Worm (Caenorhabditis elegans) whole organism, late embryonic: ENCODE measurements around the gene dhp-2.

Experiments
- ama-1 ChIP-seq: fragments of 150-350 bp; optimal IDR thresholded peaks from 2 replicates; lab custom pipeline; 2014
- ceh-14 ChIP-seq: sonication (generic microtip); optimal IDR thresholded peaks from 2 replicates; lab custom pipeline; 2016; ENCODE audit warnings: missing genotype, missing genetic modification characterization, missing compliant biosample characterization
- ceh-9 ChIP-seq: sonication (generic microtip); optimal IDR thresholded peaks from 2 replicates; lab custom pipeline; 2016; ENCODE audit warnings: mild to moderate bottlenecking, missing genetic modification characterization, inconsistent platforms, missing compliant biosample characterization
- dve-1 ChIP-seq: sonication (generic microtip); optimal IDR thresholded peaks from 2 replicates; lab custom pipeline; 2017; ENCODE audit warnings: antibody characterized with exemption, mild to moderate bottlenecking, missing genetic modification characterization, missing compliant biosample characterization
- elt-4 ChIP-seq: sonication (generic microtip); optimal IDR thresholded peaks from 2 replicates; lab custom pipeline; 2016; ENCODE audit warnings: missing genetic modification characterization, missing compliant biosample characterization
- gmeb-2 ChIP-seq: sonication (generic microtip); optimal IDR thresholded peaks from 2 replicates; lab custom pipeline; 2016; ENCODE audit warnings: missing genetic modification characterization, inconsistent platforms, missing compliant biosample characterization
- lin-11 ChIP-seq: fragments of 200-800 bp; sonication (Bioruptor generic); optimal IDR thresholded peaks from 2 replicates; lab custom pipeline; 2018; ENCODE audit warnings: mild to moderate bottlenecking, missing genetic modification characterization, missing compliant biosample characterization
- nfya-1 ChIP-seq: sonication (generic microtip); optimal IDR thresholded peaks from 2 replicates; lab custom pipeline; 2017; ENCODE audit warnings: missing genetic modification characterization, mild to moderate bottlenecking, missing compliant biosample characterization, antibody characterized with exemption, moderate library complexity
- nhr-11 ChIP-seq: fragments of 150-350 bp; optimal IDR thresholded peaks from 2 replicates; lab custom pipeline; 2014; ENCODE audit warnings: missing biosample characterization, missing genetic modification characterization
- odd-2 ChIP-seq: sonication (generic microtip); optimal IDR thresholded peaks from 2 replicates; lab custom pipeline; 2017; ENCODE audit warnings: antibody characterized with exemption, mild to moderate bottlenecking, missing genetic modification characterization, missing compliant biosample characterization
- rnt-1 ChIP-seq: sonication (generic microtip); optimal IDR thresholded peaks from 2 replicates; lab custom pipeline; 2016; ENCODE audit warnings: missing genetic modification characterization, missing compliant biosample characterization
- syd-9 ChIP-seq: sonication (generic microtip); optimal IDR thresholded peaks from 2 replicates; lab custom pipeline; 2016; ENCODE audit warnings: mild to moderate bottlenecking, missing genetic modification characterization, moderate library complexity, missing compliant biosample characterization
- unc-42 ChIP-seq: sonication (generic microtip); optimal IDR thresholded peaks from 2 replicates; lab custom pipeline; 2016; ENCODE audit warnings: missing genotype, missing genetic modification characterization, missing compliant biosample characterization
- ztf-16 ChIP-seq: sonication (generic microtip); optimal IDR thresholded peaks from 2 replicates; lab custom pipeline; 2017; ENCODE audit warnings: missing genetic modification characterization, missing compliant biosample characterization

- TF ChIP-seq nfya-1 (tag; lab: Kevin White, UChicago) (no peak), odd-2 (tag; lab: Kevin White, UChicago) (no peak), ama-1 (lab: Kevin White, UChicago) (no peak), ceh-9 (tag; lab: Kevin White, UChicago) (no peak), dve-1 (tag; lab: Kevin White, UChicago) (no peak), rnt-1 (no peak), syd-9 (tag; lab: Kevin White, UChicago) (no peak), lin-11 (tag; lab: Kevin White, UChicago) (no peak), unc-42 (tag; lab: Kevin White, UChicago) (no peak), ztf-16 (tag; lab: Kevin White, UChicago) (no peak), elt-4 (tag; lab: Kevin White, UChicago) (no peak), nhr-11 (tag; lab: Kevin White, UChicago) (no peak), gmeb-2 (tag; lab: Kevin White, UChicago) (no peak), ceh-14 (tag; lab: Kevin White, UChicago) (no peak)
These were observed 15.6 kb downstream of the dhp-2 start for ce11 chrIV:9993403-9994132.
